Worm (Caenorhabditis elegans) whole organism, L1 larva: ENCODE data around the gene best-16.

Source experiments
- C04F5.9 ChIP-seq: sonication (generic microtip); optimal IDR thresholded peaks from 2 replicates; lab custom pipeline; 2016; ENCODE audit warnings: missing genetic modification characterization, missing compliant biosample characterization
- C34B4.2 ChIP-seq: sonication (generic microtip); optimal IDR thresholded peaks from 2 replicates; lab custom pipeline; 2017; ENCODE audit warnings: mild to moderate bottlenecking, missing genetic modification characterization, missing compliant biosample characterization
- F16B12.6 ChIP-seq: fragments of 150-350 bp; optimal IDR thresholded peaks from 2 replicates; lab custom pipeline; 2014; ENCODE audit warnings: missing biosample characterization, missing genetic modification characterization
- Y116A8C.19 ChIP-seq: sonication (generic microtip); optimal IDR thresholded peaks from 2 replicates; lab custom pipeline; 2016; ENCODE audit warnings: missing compliant biosample characterization, missing genetic modification characterization, borderline replicate concordance
- alr-1 ChIP-seq: fragments of 200-800 bp; sonication (Bioruptor generic); optimal IDR thresholded peaks from 2 replicates; lab custom pipeline; 2018; ENCODE audit warnings: borderline replicate concordance, mild to moderate bottlenecking, missing genetic modification characterization, missing compliant biosample characterization
- aly-2 ChIP-seq: fragments of 150-350 bp; optimal IDR thresholded peaks from 2 replicates; lab custom pipeline; 2014; ENCODE audit warnings: missing biosample characterization, missing genetic modification characterization
- ceh-63 ChIP-seq: fragments of 200-800 bp; sonication (Bioruptor generic); optimal IDR thresholded peaks from 2 replicates; lab custom pipeline; 2018; ENCODE audit warnings: mild to moderate bottlenecking, missing genetic modification characterization, missing compliant biosample characterization
- ceh-90 ChIP-seq: sonication (generic microtip); optimal IDR thresholded peaks from 2 replicates; lab custom pipeline; 2016; ENCODE audit warnings: missing genetic modification characterization, missing compliant biosample characterization
- dpl-1 ChIP-seq, 3 experiments: fragments of 150-350 bp in 2 of 3; sonication (generic microtip) in 1 of 3; optimal IDR thresholded peaks; 2 replicates each; lab custom pipeline; 2014 to 2017; ENCODE audit warnings: missing biosample characterization in 3 of 3, missing genetic modification characterization in 3 of 3, missing genetic modification reagents in 3 of 3
- egl-13 ChIP-seq: sonication (generic microtip); optimal IDR thresholded peaks from 2 replicates; lab custom pipeline; 2016; ENCODE audit warnings: missing genotype, missing genetic modification reagents, missing genetic modification characterization, missing compliant biosample characterization
- egl-27 ChIP-seq, 2 experiments: fragments of 150-350 bp in 1 of 2; sonication (generic microtip); optimal IDR thresholded peaks; 3 replicates each; lab custom pipeline; 2017 to 2018; ENCODE audit warnings: missing biosample characterization in 2 of 2, missing genetic modification characterization in 2 of 2, missing genetic modification reagents in 2 of 2
- elt-3 ChIP-seq, 6 experiments: fragments of 150-350 bp in 1 of 6; sonication (generic microtip); optimal IDR thresholded peaks; 2 replicates each; lab custom pipeline; 2017 to 2018; ENCODE audit warnings: missing biosample characterization in 6 of 6, missing genetic modification characterization in 6 of 6, inconsistent platforms in 1 of 6
- ets-5 ChIP-seq: fragments of 200-800 bp; sonication (Bioruptor generic); IDR thresholded peaks from 2 replicates; pipeline ENCODE4 v1.3.6; 2022; ENCODE audit warnings: missing genetic modification characterization, missing compliant biosample characterization
- fkh-10 ChIP-seq: sonication (generic microtip); optimal IDR thresholded peaks from 2 replicates; lab custom pipeline; 2017; ENCODE audit warnings: missing biosample characterization, missing genetic modification reagents, missing genetic modification characterization
- fkh-4 ChIP-seq: sonication (generic microtip); optimal IDR thresholded peaks from 2 replicates; lab custom pipeline; 2016; ENCODE audit warnings: missing compliant biosample characterization, missing genetic modification characterization, borderline replicate concordance
- fos-1 ChIP-seq: fragments of 150-350 bp; optimal IDR thresholded peaks from 2 replicates; lab custom pipeline; 2014; ENCODE audit warnings: missing biosample characterization, missing genetic modification characterization
- hlh-17 ChIP-seq: fragments of 200-800 bp; sonication (Bioruptor generic); optimal IDR thresholded peaks from 2 replicates; lab custom pipeline; 2018; ENCODE audit warnings: missing genetic modification characterization, mild to moderate bottlenecking, missing compliant biosample characterization, moderate library complexity, borderline replicate concordance
- hlh-4 ChIP-seq: sonication (generic microtip); optimal IDR thresholded peaks from 2 replicates; lab custom pipeline; 2016; ENCODE audit warnings: mild to moderate bottlenecking, missing genetic modification characterization, missing compliant biosample characterization
- irx-1 ChIP-seq: sonication (generic microtip); optimal IDR thresholded peaks from 2 replicates; lab custom pipeline; 2016; ENCODE audit warnings: missing genetic modification characterization, missing compliant biosample characterization
- isw-1 ChIP-seq: fragments of 200-800 bp; sonication (Bioruptor generic); IDR thresholded peaks from 2 replicates; pipeline ENCODE4 v1.3.6; 2022; ENCODE audit warnings: missing genetic modification characterization, missing compliant biosample characterization
- jun-1 ChIP-seq: fragments of 150-350 bp; optimal IDR thresholded peaks from 2 replicates; lab custom pipeline; 2014; ENCODE audit warnings: missing biosample characterization, missing genetic modification reagents, missing genetic modification characterization
- lin-13 ChIP-seq: fragments of 150-350 bp; optimal IDR thresholded peaks from 2 replicates; lab custom pipeline; 2014; ENCODE audit warnings: missing biosample characterization, missing genetic modification reagents, missing genetic modification characterization
- lin-14 ChIP-seq: fragments of 200-800 bp; sonication (Bioruptor generic); optimal IDR thresholded peaks from 2 replicates; lab custom pipeline; 2018; ENCODE audit warnings: mild to moderate bottlenecking, missing genetic modification characterization, moderate library complexity, missing compliant biosample characterization
- lin-15B ChIP-seq: fragments of 150-350 bp; sonication (generic microtip); optimal IDR thresholded peaks from 3 replicates; lab custom pipeline; 2014; ENCODE audit warnings: missing biosample characterization, missing genetic modification characterization
- lin-35 ChIP-seq, 2 experiments: fragments of 150-350 bp; optimal IDR thresholded peaks; 2 replicates each; lab custom pipeline; 2014; ENCODE audit warnings: missing biosample characterization in 2 of 2, missing genetic modification characterization in 2 of 2, missing genetic modification reagents in 2 of 2
- lin-39 ChIP-seq: fragments of 150-350 bp; optimal IDR thresholded peaks from 2 replicates; lab custom pipeline; 2014; ENCODE audit warnings: missing biosample characterization, missing genetic modification reagents, missing genetic modification characterization
- lir-3 ChIP-seq: sonication (generic microtip); optimal IDR thresholded peaks from 2 replicates; lab custom pipeline; 2016; ENCODE audit warnings: mild to moderate bottlenecking, missing genetic modification characterization, moderate library complexity, missing compliant biosample characterization; ENCODE audit not compliant: poor library complexity
- lsy-2 ChIP-seq, 2 experiments: fragments of 150-350 bp; optimal IDR thresholded peaks; 2 replicates each; lab custom pipeline; 2014; ENCODE audit warnings: missing biosample characterization in 2 of 2, missing genetic modification characterization in 2 of 2
- mab-9 ChIP-seq: fragments of 200-800 bp; sonication (Bioruptor generic); IDR thresholded peaks from 2 replicates; pipeline ENCODE4 v1.3.6; 2022; ENCODE audit warnings: missing genetic modification reagents, missing genetic modification characterization, missing compliant biosample characterization
- mef-2 ChIP-seq: fragments of 150-350 bp; optimal IDR thresholded peaks from 2 replicates; lab custom pipeline; 2014; ENCODE audit warnings: missing biosample characterization, missing genetic modification characterization
- mep-1 ChIP-seq: fragments of 150-350 bp; optimal IDR thresholded peaks from 2 replicates; lab custom pipeline; 2014; ENCODE audit warnings: missing biosample characterization, missing genetic modification characterization
- nhr-11 ChIP-seq: fragments of 150-350 bp; optimal IDR thresholded peaks from 2 replicates; lab custom pipeline; 2014; ENCODE audit warnings: missing biosample characterization, missing genetic modification characterization
- nhr-20 ChIP-seq: sonication (generic microtip); optimal IDR thresholded peaks from 2 replicates; lab custom pipeline; 2016; ENCODE audit warnings: mild to moderate bottlenecking, missing genetic modification characterization, missing compliant biosample characterization
- nhr-237 ChIP-seq: fragments of 150-350 bp; optimal IDR thresholded peaks from 2 replicates; lab custom pipeline; 2014; ENCODE audit warnings: missing biosample characterization, missing genetic modification characterization
- nhr-28 ChIP-seq: fragments of 150-350 bp; optimal IDR thresholded peaks from 2 replicates; lab custom pipeline; 2014; ENCODE audit warnings: missing biosample characterization, missing genetic modification characterization
- nhr-47 ChIP-seq: sonication (generic microtip); optimal IDR thresholded peaks from 2 replicates; lab custom pipeline; 2016; ENCODE audit warnings: mild to moderate bottlenecking, missing genetic modification characterization, moderate library complexity, missing compliant biosample characterization
- nhr-85 ChIP-seq: sonication (generic microtip); peaks from one replicate; lab custom pipeline; 2016; ENCODE audit warnings: missing genetic modification characterization, inconsistent platforms, missing compliant biosample characterization
- nhr-90 ChIP-seq: sonication (generic microtip); optimal IDR thresholded peaks from 2 replicates; lab custom pipeline; 2016; ENCODE audit warnings: mild to moderate bottlenecking, missing genetic modification characterization, missing compliant biosample characterization; ENCODE audit not compliant: poor library complexity
- pag-3 ChIP-seq: sonication (generic microtip); optimal IDR thresholded peaks from 2 replicates; lab custom pipeline; 2017; ENCODE audit warnings: missing genetic modification characterization, mild to moderate bottlenecking, missing compliant biosample characterization, antibody characterized with exemption, borderline replicate concordance; ENCODE audit not compliant: insufficient read depth
- pax-3 ChIP-seq: fragments of 200-800 bp; sonication (Bioruptor generic); optimal IDR thresholded peaks from 2 replicates; lab custom pipeline; 2018; ENCODE audit warnings: mild to moderate bottlenecking, missing genetic modification characterization, moderate library complexity, missing compliant biosample characterization
- pqm-1 ChIP-seq: sonication (generic microtip); optimal IDR thresholded peaks from 3 replicates; lab custom pipeline; 2017; ENCODE audit warnings: missing biosample characterization, missing genetic modification characterization
- skn-1 ChIP-seq: fragments of 150-350 bp; optimal IDR thresholded peaks from 2 replicates; lab custom pipeline; 2014; ENCODE audit warnings: missing biosample characterization, missing genetic modification characterization
- snpc-4 ChIP-seq: fragments of 150-350 bp; optimal IDR thresholded peaks from 2 replicates; lab custom pipeline; 2014; ENCODE audit warnings: missing biosample characterization, missing genetic modification characterization
- sox-4 ChIP-seq: sonication (generic microtip); optimal IDR thresholded peaks from 2 replicates; lab custom pipeline; 2016; ENCODE audit warnings: missing genetic modification characterization, missing compliant biosample characterization
- sptf-1 ChIP-seq: fragments of 150-350 bp; optimal IDR thresholded peaks from 2 replicates; lab custom pipeline; 2014; ENCODE audit warnings: missing biosample characterization, missing genetic modification characterization
- swsn-7 ChIP-seq: sonication (generic microtip); optimal IDR thresholded peaks from 2 replicates; lab custom pipeline; 2016; ENCODE audit warnings: missing genetic modification characterization, missing compliant biosample characterization
- tbx-2 ChIP-seq: sonication (generic microtip); optimal IDR thresholded peaks from 2 replicates; lab custom pipeline; 2016; ENCODE audit warnings: missing genetic modification characterization, missing compliant biosample characterization
- unc-30 ChIP-seq: sonication (generic microtip); optimal IDR thresholded peaks from 2 replicates; lab custom pipeline; 2017; ENCODE audit warnings: missing biosample characterization, missing genetic modification characterization
- unc-98 ChIP-seq: fragments of 200-800 bp; sonication (Bioruptor generic); IDR thresholded peaks from 2 replicates; pipeline ENCODE4 v1.3.6; 2022; ENCODE audit warnings: missing genetic modification characterization, missing compliant biosample characterization
- vab-15 ChIP-seq: sonication (generic microtip); optimal IDR thresholded peaks from 2 replicates; lab custom pipeline; 2017; ENCODE audit warnings: missing genotype, mild to moderate bottlenecking, missing genetic modification characterization, missing compliant biosample characterization
- xbp-1 ChIP-seq: sonication (generic microtip); optimal IDR thresholded peaks from 2 replicates; lab custom pipeline; 2016; ENCODE audit warnings: missing genetic modification characterization, missing compliant biosample characterization
- zag-1 ChIP-seq: fragments of 150-350 bp; optimal IDR thresholded peaks from 2 replicates; lab custom pipeline; 2014; ENCODE audit warnings: missing biosample characterization, missing genetic modification characterization
- zip-4 ChIP-seq: fragments of 200-800 bp; sonication (Bioruptor generic); optimal IDR thresholded peaks from 2 replicates; lab custom pipeline; 2018; ENCODE audit warnings: mild to moderate bottlenecking, missing genetic modification characterization, moderate library complexity, missing compliant biosample characterization

The best-16 gene

DNA sequence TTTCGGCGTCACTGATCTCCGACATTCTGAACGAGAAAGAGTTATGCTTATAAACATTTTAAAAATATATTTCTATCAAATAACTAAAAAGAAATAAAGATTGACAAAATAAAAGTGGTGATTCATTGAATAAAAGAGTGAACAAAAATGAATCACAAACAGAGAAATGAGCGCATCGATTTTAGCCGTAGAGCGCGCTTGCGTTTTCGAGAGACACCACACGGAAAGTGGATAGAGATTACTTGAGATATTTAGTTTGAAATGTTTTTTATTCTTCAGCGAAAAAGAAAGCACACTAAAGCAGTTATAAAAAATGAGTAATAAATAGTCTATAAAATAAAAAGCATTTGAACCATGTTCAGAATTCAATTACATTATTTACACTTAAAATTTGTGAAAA lies 34.6 kb upstream of the best-16 start, which contains the start of gene cap-1 (continued):
- TF ChIP-seq sptf-1 (tag; lab: Kevin White, UChicago): no peak
- peak; percentile 46 for TF ChIP-seq snpc-4
- TF ChIP-seq alr-1 (tag; lab: Kevin White, UChicago): no peak
- peak; percentile 57 to 87 for TF ChIP-seq lsy-2 (tag; optimal IDR thresholded peaks at IDR 0.05; lab: Kevin White, UChicago)
- TF ChIP-seq aly-2 (tag; lab: Kevin White, UChicago): no peak
- TF ChIP-seq hlh-17 (GFP tag; lab: Kevin White, UChicago): no peak
- no peak for TF ChIP-seq sox-4 (tag; lab: Kevin White, UChicago)
- TF ChIP-seq nhr-90 (tag; lab: Kevin White, UChicago): peak; percentile 31
- TF ChIP-seq pax-3 (tag; lab: Kevin White, UChicago): no peak
- TF ChIP-seq zag-1 (tag; lab: Kevin White, UChicago): no peak
- TF ChIP-seq fkh-4 (tag; lab: Kevin White, UChicago): no peak
- peak; percentile 58 for TF ChIP-seq fos-1 (tag; lab: Kevin White, UChicago)
- TF ChIP-seq ceh-90: no peak
- no peak for TF ChIP-seq pqm-1 (tag; lab: Kevin White, UChicago)
- peak; percentile 69 for TF ChIP-seq lir-3
- no peak for TF ChIP-seq nhr-28 (tag; lab: Kevin White, UChicago)
- TF ChIP-seq lin-39 (tag; lab: Kevin White, UChicago): no peak
- peak; percentile 62 for TF ChIP-seq nhr-47 (tag; lab: Kevin White, UChicago)
- no peak for TF ChIP-seq pag-3 (tag; lab: Kevin White, UChicago)
- peak; percentile 11 for TF ChIP-seq irx-1 (tag; lab: Kevin White, UChicago)
- no peak for TF ChIP-seq lin-13 (GFP tag; lab: Kevin White, UChicago)
- TF ChIP-seq nhr-20 (tag; lab: Kevin White, UChicago): peak; percentile 62
- TF ChIP-seq zip-4 (GFP tag; lab: Kevin White, UChicago): no peak
- TF ChIP-seq mep-1 (tag; lab: Kevin White, UChicago): peak; percentile 89
- TF ChIP-seq F16B12.6 (tag; lab: Kevin White, UChicago): peak; percentile 27
- peak in 2 of 6 experiments; percentile 5 to 82 for TF ChIP-seq elt-3 (tag; optimal IDR thresholded peaks at IDR 0.05; lab: Kevin White, UChicago)
- TF ChIP-seq fkh-10 (GFP tag; lab: Kevin White, UChicago): peak; percentile 39
- peak; percentile 2 for TF ChIP-seq mef-2
- no peak for TF ChIP-seq C04F5.9 (tag; lab: Kevin White, UChicago)
- no peak for TF ChIP-seq unc-30 (tag; lab: Kevin White, UChicago)
- peak; percentile 51 to 69 (median 57) for TF ChIP-seq dpl-1 (GFP tag; optimal IDR thresholded peaks at IDR 0.05; lab: Kevin White, UChicago)
- TF ChIP-seq C34B4.2: no peak
- peak; percentile 66 for TF ChIP-seq skn-1 (tag; lab: Kevin White, UChicago)
- TF ChIP-seq vab-15 (tag; lab: Kevin White, UChicago): peak; percentile 35
- peak; percentile 53 for TF ChIP-seq nhr-85 (tag; lab: Kevin White, UChicago)
- no peak for TF ChIP-seq mab-9 (GFP tag; lab: Robert Waterston, UW)
- no peak for TF ChIP-seq unc-98 (GFP tag; lab: Robert Waterston, UW)
- peak; percentile 54 to 78 for TF ChIP-seq lin-35 (GFP tag; optimal IDR thresholded peaks at IDR 0.05; lab: Kevin White, UChicago)
- peak; percentile 32 for TF ChIP-seq isw-1
- TF ChIP-seq tbx-2 (tag; lab: Kevin White, UChicago): peak; percentile 53
- TF ChIP-seq ets-5 (GFP tag; lab: Robert Waterston, UW): no peak
- TF ChIP-seq hlh-4 (tag; lab: Kevin White, UChicago): no peak
- peak; percentile 87 for TF ChIP-seq lin-14 (GFP tag; lab: Kevin White, UChicago)
- TF ChIP-seq egl-27 (tag; optimal IDR thresholded peaks at IDR 0.05; lab: Kevin White, UChicago): no peak
- TF ChIP-seq nhr-11: no peak
- TF ChIP-seq xbp-1: peak; percentile 64
- TF ChIP-seq ceh-63 (GFP tag; lab: Kevin White, UChicago): no peak
- peak; percentile 47 for TF ChIP-seq egl-13
- TF ChIP-seq swsn-7 (tag; lab: Kevin White, UChicago): peak; percentile 61
- TF ChIP-seq nhr-237 (tag; lab: Kevin White, UChicago): peak; percentile 13
- no peak for TF ChIP-seq Y116A8C.19 (tag; lab: Kevin White, UChicago)
- TF ChIP-seq lin-15B (tag; lab: Kevin White, UChicago): peak; percentile 69
- TF ChIP-seq jun-1: peak; percentile 20
